Worm (Caenorhabditis elegans) whole organism, mixed stage, embryonic: Measurements from ENCODE around the gene ugt-3.

Experiments
- M03D4.4 ChIP-seq: sonication (generic microtip); optimal IDR thresholded peaks from 2 replicates; lab custom pipeline; 2017; ENCODE audit warnings: mild to moderate bottlenecking, missing genetic modification characterization, missing compliant biosample characterization
- bed-3 ChIP-seq: fragments of 200-800 bp; sonication (Bioruptor generic); optimal IDR thresholded peaks from 3 replicates; lab custom pipeline; 2018; ENCODE audit warnings: mild to moderate bottlenecking, missing genetic modification characterization, moderate library complexity, missing compliant biosample characterization
- blmp-1 ChIP-seq: fragments of 150-350 bp; optimal IDR thresholded peaks from 2 replicates; lab custom pipeline; 2014; ENCODE audit warnings: missing biosample characterization, missing genetic modification characterization
- ceh-43 ChIP-seq: fragments of 200-800 bp; sonication (Bioruptor generic); optimal IDR thresholded peaks from 2 replicates; lab custom pipeline; 2018; ENCODE audit warnings: mild to moderate bottlenecking, missing genetic modification characterization, moderate library complexity, missing compliant biosample characterization
- ceh-83 ChIP-seq: fragments of 200-800 bp; sonication (Bioruptor generic); optimal IDR thresholded peaks from 2 replicates; lab custom pipeline; 2018; ENCODE audit warnings: mild to moderate bottlenecking, missing genetic modification characterization, missing compliant biosample characterization
- ces-1 ChIP-seq: fragments of 150-350 bp; optimal IDR thresholded peaks from 2 replicates; lab custom pipeline; 2014; ENCODE audit warnings: missing biosample characterization, missing genetic modification reagents, missing genetic modification characterization
- cnd-1 ChIP-seq: fragments of 200-800 bp; sonication (Bioruptor generic); optimal IDR thresholded peaks from 2 replicates; lab custom pipeline; 2018; ENCODE audit warnings: mild to moderate bottlenecking, missing genetic modification characterization, missing compliant biosample characterization
- drap-1 ChIP-seq: fragments of 200-800 bp; sonication (Bioruptor generic); optimal IDR thresholded peaks from 3 replicates; lab custom pipeline; 2018; ENCODE audit warnings: mild to moderate bottlenecking, missing genetic modification characterization, missing compliant biosample characterization
- elt-1 ChIP-seq: sonication (generic microtip); optimal IDR thresholded peaks from 2 replicates; lab custom pipeline; 2017; ENCODE audit warnings: missing genetic modification characterization, mild to moderate bottlenecking, missing compliant biosample characterization, antibody characterized with exemption, moderate library complexity, borderline replicate concordance; ENCODE audit not compliant: insufficient read depth
- elt-3 ChIP-seq: fragments of 150-350 bp; optimal IDR thresholded peaks from 2 replicates; lab custom pipeline; 2014; ENCODE audit warnings: missing biosample characterization, missing genetic modification characterization
- flh-1 ChIP-seq: fragments of 200-800 bp; sonication (Bioruptor generic); optimal IDR thresholded peaks from 2 replicates; lab custom pipeline; 2018; ENCODE audit warnings: mild to moderate bottlenecking, missing genetic modification characterization, moderate library complexity, missing compliant biosample characterization
- ham-2 ChIP-seq: fragments of 200-800 bp; sonication (Bioruptor generic); optimal IDR thresholded peaks from 2 replicates; lab custom pipeline; 2018; ENCODE audit warnings: mild to moderate bottlenecking, missing genetic modification characterization, missing compliant biosample characterization
- lin-13 ChIP-seq: fragments of 150-350 bp; optimal IDR thresholded peaks from 2 replicates; lab custom pipeline; 2014; ENCODE audit warnings: missing biosample characterization, missing genetic modification characterization
- lin-32 ChIP-seq: fragments of 200-800 bp; sonication (Bioruptor generic); optimal IDR thresholded peaks from 2 replicates; lab custom pipeline; 2018; ENCODE audit warnings: mild to moderate bottlenecking, missing genetic modification characterization, missing compliant biosample characterization
- mab-5 ChIP-seq: fragments of 150-350 bp; optimal IDR thresholded peaks from 2 replicates; lab custom pipeline; 2014; ENCODE audit warnings: missing biosample characterization, missing genetic modification characterization
- mep-1 ChIP-seq: fragments of 150-350 bp; optimal IDR thresholded peaks from 2 replicates; lab custom pipeline; 2017; ENCODE audit warnings: missing biosample characterization, missing genetic modification reagents, missing genetic modification characterization, inconsistent platforms
- mls-2 ChIP-seq: sonication (generic microtip); optimal IDR thresholded peaks from 2 replicates; lab custom pipeline; 2016; ENCODE audit warnings: mild to moderate bottlenecking, missing genetic modification characterization, moderate library complexity, missing compliant biosample characterization
- nhr-12 ChIP-seq: fragments of 150-350 bp; optimal IDR thresholded peaks from 2 replicates; lab custom pipeline; 2014; ENCODE audit warnings: missing biosample characterization, missing genetic modification characterization
- nhr-2 ChIP-seq: fragments of 150-350 bp; optimal IDR thresholded peaks from 2 replicates; lab custom pipeline; 2014; ENCODE audit warnings: missing biosample characterization, missing genetic modification characterization
- nhr-237 ChIP-seq: fragments of 150-350 bp; optimal IDR thresholded peaks from 2 replicates; lab custom pipeline; 2014; ENCODE audit warnings: missing biosample characterization, missing genetic modification characterization
- nhr-28 ChIP-seq: fragments of 150-350 bp; optimal IDR thresholded peaks from 2 replicates; lab custom pipeline; 2014; ENCODE audit warnings: missing biosample characterization, missing genetic modification characterization
- nhr-76 ChIP-seq: sonication (generic microtip); optimal IDR thresholded peaks from 2 replicates; lab custom pipeline; 2017; ENCODE audit warnings: missing biosample characterization, missing genetic modification characterization
- pha-4 ChIP-seq: fragments of 150-350 bp; optimal IDR thresholded peaks from 2 replicates; lab custom pipeline; 2018; ENCODE audit warnings: missing biosample characterization, missing genetic modification reagents, missing genetic modification characterization
- sem-2 ChIP-seq: fragments of 200-800 bp; sonication (Bioruptor generic); optimal IDR thresholded peaks from 2 replicates; lab custom pipeline; 2018; ENCODE audit warnings: mild to moderate bottlenecking, missing genetic modification characterization, missing compliant biosample characterization
- snpc-4 ChIP-seq: fragments of 150-350 bp; optimal IDR thresholded peaks from 2 replicates; lab custom pipeline; 2014; ENCODE audit warnings: missing biosample characterization, missing genetic modification characterization
- sptf-1 ChIP-seq: sonication (generic microtip); optimal IDR thresholded peaks from 2 replicates; lab custom pipeline; 2017; ENCODE audit warnings: mild to moderate bottlenecking, missing genetic modification characterization, moderate library complexity, missing compliant biosample characterization
- tbx-8 ChIP-seq: fragments of 200-800 bp; sonication (Bioruptor generic); optimal IDR thresholded peaks from 2 replicates; lab custom pipeline; 2018; ENCODE audit warnings: mild to moderate bottlenecking, missing genetic modification characterization, moderate library complexity, missing compliant biosample characterization
- unc-120 ChIP-seq: sonication (generic microtip); optimal IDR thresholded peaks from 2 replicates; lab custom pipeline; 2017; ENCODE audit warnings: missing genetic modification characterization, missing compliant biosample characterization; ENCODE audit not compliant: poor library complexity, severe bottlenecking
- unc-39 ChIP-seq: fragments of 150-350 bp; optimal IDR thresholded peaks from 2 replicates; lab custom pipeline; 2014; ENCODE audit warnings: missing biosample characterization, missing genetic modification characterization
- unc-62 ChIP-seq: fragments of 150-350 bp; optimal IDR thresholded peaks from 2 replicates; lab custom pipeline; 2014; ENCODE audit warnings: missing biosample characterization, missing genetic modification reagents, missing genetic modification characterization
- zip-8 ChIP-seq: fragments of 150-350 bp; optimal IDR thresholded peaks from 2 replicates; lab custom pipeline; 2014; ENCODE audit warnings: missing biosample characterization, missing genetic modification characterization
- ztf-11 ChIP-seq: fragments of 150-350 bp; optimal IDR thresholded peaks from 2 replicates; lab custom pipeline; 2014; ENCODE audit warnings: missing biosample characterization, missing genetic modification characterization

ugt-3 gene

DNA sequence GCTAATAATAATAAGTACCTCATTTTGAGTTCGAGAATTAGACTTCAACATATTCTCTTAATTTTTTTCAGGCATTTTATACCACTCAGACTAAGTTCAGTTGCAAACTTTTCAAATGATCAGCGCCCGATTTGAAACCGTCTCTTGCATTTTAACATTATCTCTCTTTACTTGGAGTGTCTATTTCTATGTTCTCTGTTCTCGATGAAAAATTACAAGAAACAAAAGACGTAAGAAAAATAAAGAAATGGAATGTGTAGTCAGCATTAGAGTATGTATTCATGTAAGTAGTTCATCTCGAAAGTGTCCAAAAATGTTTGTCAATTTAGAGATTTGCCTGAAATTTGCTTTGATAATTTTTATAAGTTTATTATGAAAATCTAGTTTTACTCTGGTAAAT, at the start of gene ugt-3:
Gene ugt-3, minus strand, starts transcription at position 101 of the 400 bp plus-strand sequence.
- TF ChIP-seq nhr-237 (no peak), bed-3 (GFP tag; lab: Kevin White, UChicago) (no peak), lin-32 (no peak), sem-2 (GFP tag; lab: Kevin White, UChicago) (no peak), nhr-76 (no peak), unc-120 (tag; lab: Kevin White, UChicago) (no peak), ces-1 (GFP tag; lab: Kevin White, UChicago) (no peak), nhr-12 (tag; lab: Kevin White, UChicago) (no peak), pha-4 (no peak), ztf-11 (tag; lab: Kevin White, UChicago) (no peak), ham-2 (GFP tag; lab: Kevin White, UChicago) (no peak)

DNA sequence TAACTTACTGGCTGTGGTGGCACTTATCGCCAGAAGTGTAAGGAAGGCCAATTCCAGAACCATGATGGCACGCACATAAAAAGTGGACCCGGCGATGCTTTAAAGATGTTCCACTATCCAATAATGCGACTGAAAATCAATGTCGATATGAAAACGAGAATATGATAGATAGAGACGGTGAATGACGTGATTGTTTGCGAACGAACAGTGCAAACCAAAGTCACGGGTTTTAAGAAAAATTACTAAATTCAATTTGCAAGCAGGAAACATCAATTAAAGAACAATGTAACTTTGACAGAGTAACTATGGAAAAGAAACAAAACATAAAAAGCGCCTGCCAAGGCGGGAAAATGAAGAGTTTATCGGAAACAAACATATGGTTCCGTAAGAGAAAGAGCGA, 49.7 kb upstream of the ugt-3 start, which contains the start of gene C44H9.5:
Gene C44H9.5, minus strand, starts transcription at position 129 of the 400 bp plus-strand sequence.
- TF ChIP-seq ces-1 (GFP tag; lab: Kevin White, UChicago) (no peak), lin-32 (no peak), snpc-4 (tag; lab: Kevin White, UChicago) (no peak), nhr-76 (no peak), unc-39 (tag; lab: Kevin White, UChicago) (no peak), mep-1 (tag; lab: Kevin White, UChicago) (no peak), zip-8 (no peak), elt-1 (tag; lab: Kevin White, UChicago) (no peak), pha-4 (no peak), nhr-12 (tag; lab: Kevin White, UChicago) (no peak), M03D4.4 (tag; lab: Kevin White, UChicago) (no peak), nhr-237 (no peak), nhr-2 (tag; lab: Kevin White, UChicago) (no peak), mls-2 (tag; lab: Kevin White, UChicago) (no peak), unc-120 (tag; lab: Kevin White, UChicago) (no peak), elt-3 (no peak), sem-2 (GFP tag; lab: Kevin White, UChicago) (no peak), ham-2 (GFP tag; lab: Kevin White, UChicago) (no peak)

DNA sequence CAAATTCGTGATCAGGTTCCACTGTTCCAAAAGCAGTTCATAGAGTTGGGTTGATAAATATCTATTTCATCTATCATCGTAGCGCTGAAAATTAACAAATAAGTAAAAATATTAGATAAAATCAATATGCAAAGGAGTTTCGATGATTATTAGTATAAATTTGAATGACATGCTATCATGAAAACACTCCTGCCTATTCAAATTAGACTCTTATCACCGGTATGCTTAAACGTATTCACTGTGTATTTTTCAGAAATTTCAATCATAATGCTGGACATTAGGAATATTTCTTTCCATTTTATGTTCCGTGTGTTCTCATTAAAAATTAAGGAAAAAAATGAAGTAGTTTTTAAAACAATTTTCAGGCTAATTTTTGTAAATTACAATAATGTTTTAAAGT, 45.2 kb upstream of the ugt-3 start, which contains the start of gene C44H9.6:
Gene C44H9.6, minus strand, starts transcription at position 101 of the 400 bp plus-strand sequence.
- no peak for TF ChIP-seq blmp-1 (tag; lab: Kevin White, UChicago)
- TF ChIP-seq lin-32, result no peak
- TF ChIP-seq elt-3, result no peak
- TF ChIP-seq ces-1 (GFP tag; lab: Kevin White, UChicago), result no peak
- no peak for TF ChIP-seq drap-1 (GFP tag; lab: Kevin White, UChicago)
- no peak for TF ChIP-seq nhr-12 (tag; lab: Kevin White, UChicago)
- TF ChIP-seq, all 35 proteins: peak for 0

DNA sequence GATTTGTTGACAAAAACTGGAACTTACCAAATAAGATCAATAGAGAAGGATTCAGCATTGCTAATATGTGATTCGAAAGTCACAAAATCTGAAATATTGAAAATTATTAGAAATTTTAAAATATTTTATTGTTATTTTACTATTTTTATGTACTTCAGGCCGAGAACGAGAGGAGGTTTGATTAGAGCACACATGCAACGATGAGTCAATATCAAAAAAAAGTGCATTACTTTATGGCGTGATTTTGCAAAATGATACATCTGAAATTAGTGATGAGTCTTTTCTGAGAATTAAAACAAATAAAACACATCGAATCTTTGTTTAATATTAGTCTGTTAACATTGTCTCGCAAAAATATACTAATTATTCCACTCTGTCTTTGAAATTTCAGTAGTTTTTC, 44.7 kb upstream of the ugt-3 start:
- no peak for TF ChIP-seq lin-13
- no peak for TF ChIP-seq M03D4.4 (tag; lab: Kevin White, UChicago)
- no peak for TF ChIP-seq snpc-4 (tag; lab: Kevin White, UChicago)
- TF ChIP-seq cnd-1 (tag; lab: Kevin White, UChicago), result no peak
- TF ChIP-seq elt-3, result no peak
- no peak for TF ChIP-seq bed-3 (GFP tag; lab: Kevin White, UChicago)
- no peak for TF ChIP-seq blmp-1 (tag; lab: Kevin White, UChicago)
- TF ChIP-seq ceh-43 (GFP tag; lab: Kevin White, UChicago), result no peak
- TF ChIP-seq mls-2 (tag; lab: Kevin White, UChicago), result no peak
- TF ChIP-seq sem-2 (GFP tag; lab: Kevin White, UChicago), result no peak
- no peak for TF ChIP-seq pha-4
- no peak for TF ChIP-seq flh-1 (GFP tag; lab: Kevin White, UChicago)
- TF ChIP-seq ham-2 (GFP tag; lab: Kevin White, UChicago), result no peak
- no peak for TF ChIP-seq nhr-76
- TF ChIP-seq elt-1 (tag; lab: Kevin White, UChicago), result no peak
- no peak for TF ChIP-seq ces-1 (GFP tag; lab: Kevin White, UChicago)

DNA sequence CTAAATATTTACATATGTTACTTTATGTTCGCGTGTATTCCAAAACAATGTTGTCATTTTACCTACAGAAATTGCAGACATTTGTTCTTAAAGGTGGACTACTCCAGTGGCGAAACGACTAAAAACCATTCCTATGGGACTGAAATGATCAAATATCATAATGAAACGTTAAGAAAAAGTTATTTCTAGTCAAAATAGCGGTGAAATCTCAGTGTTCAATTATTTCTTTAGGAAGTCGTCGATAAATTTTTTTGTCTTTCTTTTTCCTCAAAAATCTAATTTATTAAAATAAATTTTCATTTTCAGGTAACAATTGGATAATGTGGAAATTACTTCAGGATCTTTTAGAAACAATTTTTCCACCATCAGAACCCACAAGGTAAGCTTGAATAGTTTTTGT, 35.3 kb upstream of the ugt-3 start, which contains the start of gene C44H9.4:
Gene C44H9.4, plus strand, starts transcription at position 301 of the 400 bp plus-strand sequence.
- TF ChIP-seq cnd-1 (tag; lab: Kevin White, UChicago) (no peak), sptf-1 (tag; lab: Kevin White, UChicago) (no peak), elt-1 (tag; lab: Kevin White, UChicago) (no peak), lin-32 (no peak), tbx-8 (GFP tag; lab: Kevin White, UChicago) (no peak), elt-3 (no peak), nhr-28 (no peak), ceh-83 (GFP tag; lab: Kevin White, UChicago) (no peak), zip-8 (no peak), drap-1 (GFP tag; lab: Kevin White, UChicago) (no peak), pha-4 (no peak), bed-3 (GFP tag; lab: Kevin White, UChicago) (no peak), mls-2 (tag; lab: Kevin White, UChicago) (no peak), mab-5 (tag; lab: Kevin White, UChicago) (no peak), unc-62 (no peak), nhr-237 (no peak)
